Fruit fly (Drosophila melanogaster) whole organism, prepupa: ENCODE data around the gene pyd.

Experiments
- CG10669 ChIP-seq: fragments of 200-800 bp; sonication (Bioruptor generic); optimal IDR thresholded peaks from 3 replicates; lab custom pipeline; 2018; ENCODE audit warnings: missing biosample characterization, mild to moderate bottlenecking, missing genetic modification characterization, moderate library complexity
- Ets21C ChIP-seq: fragments of 200-800 bp; sonication (Bioruptor generic); optimal IDR thresholded peaks from 3 replicates; lab custom pipeline; 2016; ENCODE audit warnings: missing biosample characterization, missing genetic modification characterization
- Hr39 ChIP-seq: fragments of 200-800 bp; sonication (Bioruptor generic); optimal IDR thresholded peaks from 2 replicates; lab custom pipeline; 2016; ENCODE audit warnings: missing biosample characterization, missing genetic modification characterization
- fd85E ChIP-seq: fragments of 200-800 bp; sonication (Bioruptor generic); optimal IDR thresholded peaks from 3 replicates; lab custom pipeline; 2016; ENCODE audit warnings: missing biosample characterization, missing genetic modification characterization
- vri ChIP-seq: fragments of 200-800 bp; sonication (Bioruptor generic); optimal IDR thresholded peaks from 3 replicates; lab custom pipeline; 2016; ENCODE audit warnings: missing biosample characterization, mild to moderate bottlenecking, missing genetic modification characterization

dm6 chr3R:8878238-8878637, 53.5 kb downstream of the pyd start:
- no peak for TF ChIP-seq vri
- TF ChIP-seq fd85E (GFP tag; lab: Kevin White, UChicago), result no peak
- TF ChIP-seq Hr39 (GFP tag; lab: Kevin White, UChicago), result no peak
- no peak for TF ChIP-seq CG10669 (GFP tag; lab: Kevin White, UChicago)
- no peak for TF ChIP-seq Ets21C (GFP tag; lab: Kevin White, UChicago)
